Fruit fly (Drosophila melanogaster) whole organism, pupa: ENCODE measurements around the gene rasp.

Experiments used
- D1 ChIP-seq: fragments of 200-800 bp; sonication (Bioruptor generic); optimal IDR thresholded peaks from 2 replicates; lab custom pipeline; 2018; ENCODE audit warnings: missing biosample characterization, mild to moderate bottlenecking, missing genetic modification characterization, moderate library complexity
- Ets98B ChIP-seq: fragments of 200-800 bp; sonication (Bioruptor generic); IDR thresholded peaks from 2 replicates; pipeline ENCODE4 v1.3.6; 2022; ENCODE audit warnings: missing biosample characterization, missing genetic modification characterization
- Snoo ChIP-seq: fragments of 200-800 bp; sonication (Bioruptor generic); optimal IDR thresholded peaks from 3 replicates; lab custom pipeline; 2017; ENCODE audit warnings: missing biosample characterization, mild to moderate bottlenecking, missing genetic modification characterization, inconsistent platforms

DNA sequence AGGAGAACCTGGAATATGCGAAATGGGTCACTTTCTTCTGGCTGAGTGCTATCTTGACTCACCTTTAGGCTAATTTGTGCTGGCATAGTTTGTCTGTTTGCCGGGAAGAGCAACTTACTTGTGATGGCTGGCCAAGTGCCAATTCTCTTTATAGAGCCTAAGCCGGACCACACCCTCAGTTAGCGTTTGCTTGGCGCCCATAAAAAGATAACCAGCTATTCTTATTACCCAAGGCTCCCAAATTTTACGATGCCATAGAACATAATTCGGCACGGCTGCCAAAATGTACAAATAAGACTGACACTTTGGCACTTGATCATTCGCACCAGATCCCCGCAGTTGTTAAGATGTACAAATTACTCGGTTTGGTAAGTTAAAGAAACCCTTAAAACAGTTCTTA lies 27.7 kb downstream of the rasp start, which contains the start of the genes CG42525 and CG14958:
- no peak for TF ChIP-seq D1 (tag; lab: Kevin White, UChicago)
- TF ChIP-seq Snoo (tag; lab: Kevin White, UChicago): no peak
- TF ChIP-seq Ets98B (GFP tag; lab: Robert Waterston, UW): no peak
